Worm (Caenorhabditis elegans) whole organism, L3 larva: ENCODE measurements around the gene srx-23.

ENCODE experiments used
- R02D3.7 ChIP-seq: fragments of 150-350 bp; optimal IDR thresholded peaks from 2 replicates; lab custom pipeline; 2014; ENCODE audit warnings: missing biosample characterization, missing genetic modification characterization
- ZK546.5 ChIP-seq: sonication (generic microtip); optimal IDR thresholded peaks from 2 replicates; lab custom pipeline; 2017; ENCODE audit warnings: missing biosample characterization, missing genetic modification characterization
- ama-1 ChIP-seq: fragments of 150-350 bp; optimal IDR thresholded peaks from 2 replicates; lab custom pipeline; 2018
- ceh-16 ChIP-seq: sonication (generic microtip); optimal IDR thresholded peaks from 2 replicates; lab custom pipeline; 2017; ENCODE audit warnings: missing biosample characterization, missing genetic modification characterization
- ceh-28 ChIP-seq: fragments of 150-350 bp; optimal IDR thresholded peaks from 2 replicates; lab custom pipeline; 2014; ENCODE audit warnings: missing biosample characterization, missing genetic modification reagents, missing genetic modification characterization
- ceh-9 ChIP-seq: sonication (generic microtip); optimal IDR thresholded peaks from 2 replicates; lab custom pipeline; 2018; ENCODE audit warnings: missing biosample characterization, missing genetic modification characterization
- daf-12 ChIP-seq: fragments of 150-350 bp; optimal IDR thresholded peaks from 2 replicates; lab custom pipeline; 2014; ENCODE audit warnings: missing biosample characterization, missing genetic modification reagents, missing genetic modification characterization
- egl-27 ChIP-seq: sonication (generic microtip); optimal IDR thresholded peaks from 4 replicates; lab custom pipeline; 2017; ENCODE audit warnings: missing biosample characterization, missing genetic modification reagents, missing genetic modification characterization
- egl-5 ChIP-seq: fragments of 150-350 bp; optimal IDR thresholded peaks from 2 replicates; lab custom pipeline; 2017; ENCODE audit warnings: missing biosample characterization, missing genetic modification reagents, missing genetic modification characterization, inconsistent platforms
- elt-1 ChIP-seq: fragments of 150-350 bp; optimal IDR thresholded peaks from 2 replicates; lab custom pipeline; 2014; ENCODE audit warnings: missing biosample characterization, missing genetic modification characterization
- elt-2 ChIP-seq: sonication (generic microtip); optimal IDR thresholded peaks from 2 replicates; lab custom pipeline; 2016; ENCODE audit warnings: missing genetic modification reagents, mild to moderate bottlenecking, missing genetic modification characterization, missing compliant biosample characterization
- eor-1 ChIP-seq, 2 experiments: fragments of 150-350 bp; optimal IDR thresholded peaks; 2 replicates each; lab custom pipeline; 2014 to 2018; ENCODE audit warnings: missing biosample characterization in 2 of 2, missing genetic modification characterization in 2 of 2
- fkh-10 ChIP-seq: sonication (generic microtip); optimal IDR thresholded peaks from 2 replicates; lab custom pipeline; 2017; ENCODE audit warnings: missing biosample characterization, missing genetic modification reagents, missing genetic modification characterization
- fkh-2 ChIP-seq: fragments of 150-350 bp; optimal IDR thresholded peaks from 2 replicates; lab custom pipeline; 2014; ENCODE audit warnings: missing biosample characterization, missing genetic modification reagents, missing genetic modification characterization
- fos-1 ChIP-seq: fragments of 150-350 bp; optimal IDR thresholded peaks from 2 replicates; lab custom pipeline; 2014; ENCODE audit warnings: missing biosample characterization, missing genetic modification characterization
- hmg-11 ChIP-seq: sonication (generic microtip); optimal IDR thresholded peaks from 2 replicates; lab custom pipeline; 2016; ENCODE audit warnings: missing genetic modification characterization, missing compliant biosample characterization
- lin-15B ChIP-seq: fragments of 150-350 bp; optimal IDR thresholded peaks from 2 replicates; lab custom pipeline; 2014; ENCODE audit warnings: missing biosample characterization, missing genetic modification characterization
- lin-39 ChIP-seq: fragments of 150-350 bp; optimal IDR thresholded peaks from 2 replicates; lab custom pipeline; 2018; ENCODE audit warnings: missing biosample characterization, missing genetic modification reagents, missing genetic modification characterization
- lsy-12 ChIP-seq: sonication (generic microtip); optimal IDR thresholded peaks from 2 replicates; lab custom pipeline; 2016; ENCODE audit warnings: mild to moderate bottlenecking, missing genetic modification characterization, missing compliant biosample characterization
- mdl-1 ChIP-seq: fragments of 150-350 bp; optimal IDR thresholded peaks from 2 replicates; lab custom pipeline; 2014; ENCODE audit warnings: missing biosample characterization, missing genetic modification characterization
- nfya-1 ChIP-seq: sonication (generic microtip); optimal IDR thresholded peaks from 2 replicates; lab custom pipeline; 2017; ENCODE audit warnings: missing genetic modification characterization, mild to moderate bottlenecking, missing compliant biosample characterization, antibody characterized with exemption, moderate library complexity; ENCODE audit not compliant: insufficient read depth
- nhr-11 ChIP-seq: fragments of 150-350 bp; optimal IDR thresholded peaks from 2 replicates; lab custom pipeline; 2014; ENCODE audit warnings: missing biosample characterization, missing genetic modification characterization
- nhr-12 ChIP-seq: fragments of 150-350 bp; optimal IDR thresholded peaks from 2 replicates; lab custom pipeline; 2014; ENCODE audit warnings: missing biosample characterization, missing genetic modification characterization
- nhr-237 ChIP-seq: fragments of 150-350 bp; optimal IDR thresholded peaks from 2 replicates; lab custom pipeline; 2014; ENCODE audit warnings: missing biosample characterization, missing genetic modification characterization
- nhr-25 ChIP-seq: sonication (generic microtip); optimal IDR thresholded peaks from 2 replicates; lab custom pipeline; 2017; ENCODE audit warnings: missing biosample characterization, missing genetic modification characterization
- nhr-28 ChIP-seq: fragments of 150-350 bp; optimal IDR thresholded peaks from 2 replicates; lab custom pipeline; 2014; ENCODE audit warnings: missing biosample characterization, missing genetic modification characterization
- nhr-43 ChIP-seq: sonication (generic microtip); optimal IDR thresholded peaks from 2 replicates; lab custom pipeline; 2016; ENCODE audit warnings: mild to moderate bottlenecking, missing genetic modification characterization, missing compliant biosample characterization; ENCODE audit not compliant: poor library complexity, severe bottlenecking
- nhr-67 ChIP-seq: fragments of 150-350 bp; optimal IDR thresholded peaks from 2 replicates; lab custom pipeline; 2014; ENCODE audit warnings: missing biosample characterization, missing genetic modification characterization
- nhr-76 ChIP-seq: fragments of 150-350 bp; sonication (generic microtip); optimal IDR thresholded peaks from 5 replicates; lab custom pipeline; 2014; ENCODE audit warnings: missing biosample characterization, missing genetic modification characterization
- nhr-77 ChIP-seq: fragments of 150-350 bp; optimal IDR thresholded peaks from 2 replicates; lab custom pipeline; 2014; ENCODE audit warnings: missing biosample characterization, missing genetic modification characterization
- pha-4 ChIP-seq: fragments of 150-350 bp; optimal IDR thresholded peaks from 2 replicates; lab custom pipeline; 2014; ENCODE audit warnings: missing biosample characterization, missing genetic modification reagents, missing genetic modification characterization
- pqm-1 ChIP-seq: fragments of 150-350 bp; optimal IDR thresholded peaks from 2 replicates; lab custom pipeline; 2017; ENCODE audit warnings: missing biosample characterization, missing genetic modification characterization, inconsistent platforms
- sea-2 ChIP-seq: fragments of 150-350 bp; sonication (generic microtip); optimal IDR thresholded peaks from 4 replicates; lab custom pipeline; 2014; ENCODE audit warnings: missing biosample characterization, missing genetic modification reagents, missing genetic modification characterization
- skn-1 ChIP-seq: fragments of 150-350 bp; optimal IDR thresholded peaks from 2 replicates; lab custom pipeline; 2014; ENCODE audit warnings: missing biosample characterization, missing genetic modification characterization
- snpc-4 ChIP-seq: fragments of 150-350 bp; optimal IDR thresholded peaks from 2 replicates; lab custom pipeline; 2014; ENCODE audit warnings: missing biosample characterization, missing genetic modification characterization
- tbx-2 ChIP-seq: sonication (generic microtip); optimal IDR thresholded peaks from 2 replicates; lab custom pipeline; 2016; ENCODE audit warnings: mild to moderate bottlenecking, missing genetic modification characterization, missing compliant biosample characterization
- unc-39 ChIP-seq: sonication (generic microtip); optimal IDR thresholded peaks from 4 replicates; lab custom pipeline; 2017; ENCODE audit warnings: missing biosample characterization, missing genetic modification characterization
- unc-62 ChIP-seq: fragments of 150-350 bp; sonication (generic microtip); optimal IDR thresholded peaks from 4 replicates; lab custom pipeline; 2014; ENCODE audit warnings: missing biosample characterization, missing genetic modification reagents, missing genetic modification characterization

srx-23 gene

ce11 chrV:694625-695024, 12.5 kb downstream of the srx-23 start, which contains the start of gene srj-53:
Gene srj-53 (minus strand): TSS chrV:694725.
- TF ChIP-seq daf-12 (no peak), sea-2 (GFP tag; lab: Kevin White, UChicago) (no peak), eor-1 (tag; optimal IDR thresholded peaks at IDR 0.05; lab: Kevin White, UChicago) (no peak), unc-39 (tag; lab: Kevin White, UChicago) (no peak), hmg-11 (tag; lab: Kevin White, UChicago) (no peak), pha-4 (tag; lab: Kevin White, UChicago) (no peak), R02D3.7 (no peak), lin-39 (tag; lab: Kevin White, UChicago) (no peak), lsy-12 (tag; lab: Kevin White, UChicago) (no peak), lin-15B (tag; lab: Kevin White, UChicago) (no peak), egl-5 (tag; lab: Kevin White, UChicago) (no peak), egl-27 (no peak), nhr-28 (tag; lab: Kevin White, UChicago) (no peak), nhr-67 (tag; lab: Kevin White, UChicago) (no peak), snpc-4 (tag; lab: Kevin White, UChicago) (no peak), ama-1 (no peak), fos-1 (no peak), nhr-43 (no peak), nhr-11 (tag; lab: Kevin White, UChicago) (no peak)

- TF ChIP-seq lin-15B (tag; lab: Kevin White, UChicago) (no peak), fkh-10 (no peak), ZK546.5 (tag; lab: Kevin White, UChicago) (no peak), nhr-77 (no peak), ceh-9 (tag; lab: Kevin White, UChicago) (no peak), unc-62 (GFP tag; lab: Kevin White, UChicago) (no peak), ceh-28 (tag; lab: Kevin White, UChicago) (no peak), nhr-76 (tag; lab: Kevin White, UChicago) (no peak), elt-2 (tag; lab: Kevin White, UChicago) (no peak), fkh-2 (tag; lab: Kevin White, UChicago) (no peak), nhr-12 (tag; lab: Kevin White, UChicago) (no peak), nhr-28 (tag; lab: Kevin White, UChicago) (no peak), hmg-11 (tag; lab: Kevin White, UChicago) (no peak), eor-1 (tag; optimal IDR thresholded peaks at IDR 0.05; lab: Kevin White, UChicago) (no peak), elt-1 (tag; lab: Kevin White, UChicago) (no peak), skn-1 (tag; lab: Kevin White, UChicago) (no peak), nhr-43 (no peak), unc-39 (tag; lab: Kevin White, UChicago) (no peak)
Observed at ce11 chrV:695914-696313, 13.8 kb downstream of the srx-23 start, which contains the start of gene srj-52. Gene srj-52 (minus strand): TSS chrV:696014.

- TF ChIP-seq eor-1 (tag; optimal IDR thresholded peaks at IDR 0.05; lab: Kevin White, UChicago) (no peak), nhr-12 (tag; lab: Kevin White, UChicago) (no peak), ceh-16 (tag; lab: Kevin White, UChicago) (no peak), nhr-25 (tag; lab: Kevin White, UChicago) (no peak), nhr-77 (no peak), ama-1 (no peak), nfya-1 (tag; lab: Kevin White, UChicago) (no peak), sea-2 (GFP tag; lab: Kevin White, UChicago) (no peak), fkh-10 (no peak), daf-12 (no peak), mdl-1 (tag; lab: Kevin White, UChicago) (no peak), nhr-237 (tag; lab: Kevin White, UChicago) (no peak), hmg-11 (tag; lab: Kevin White, UChicago) (no peak), lin-39 (tag; lab: Kevin White, UChicago) (no peak), egl-5 (tag; lab: Kevin White, UChicago) (no peak), lin-15B (tag; lab: Kevin White, UChicago) (no peak), tbx-2 (tag; lab: Kevin White, UChicago) (no peak), elt-2 (tag; lab: Kevin White, UChicago) (no peak), pqm-1 (no peak)
Observed at ce11 chrV:699051-699450, 16.9 kb downstream of the srx-23 start.
